Fruit fly (Drosophila melanogaster) whole organism, embryonic: ENCODE measurements around the gene CG7512.

Source experiments
- Antp ChIP-seq: fragments of 200-800 bp; sonication (Bioruptor generic); optimal IDR thresholded peaks from 3 replicates; lab custom pipeline; 2016; ENCODE audit warnings: missing biosample characterization, missing genetic modification characterization
- CG10267 ChIP-seq: fragments of 200-800 bp; sonication (Bioruptor generic); optimal IDR thresholded peaks from 2 replicates; lab custom pipeline; 2018; ENCODE audit warnings: missing biosample characterization, mild to moderate bottlenecking, missing genetic modification characterization, moderate library complexity
- CG10979 ChIP-seq: fragments of 200-800 bp; sonication (Bioruptor generic); optimal IDR thresholded peaks from 2 replicates; lab custom pipeline; 2018; ENCODE audit warnings: missing biosample characterization, mild to moderate bottlenecking, missing genetic modification characterization, moderate library complexity
- CG11093 ChIP-seq: fragments of 200-800 bp; sonication (Bioruptor generic); IDR thresholded peaks from 3 replicates; pipeline ENCODE4 v1.3.6; 2022; ENCODE audit warnings: missing biosample characterization, missing genetic modification characterization
- CG11247 ChIP-seq: fragments of 200-800 bp; sonication (Bioruptor generic); IDR thresholded peaks from 2 replicates; pipeline ENCODE4 v1.3.6; 2022; ENCODE audit warnings: missing biosample characterization, missing genetic modification characterization
- CG11398 ChIP-seq: fragments of 200-800 bp; sonication (Bioruptor generic); optimal IDR thresholded peaks from 2 replicates; lab custom pipeline; 2016; ENCODE audit warnings: missing biosample characterization, missing genetic modification characterization
- CG11696 ChIP-seq: fragments of 200-800 bp; sonication (Bioruptor generic); IDR thresholded peaks from 2 replicates; pipeline ENCODE4 v1.3.6; 2022; ENCODE audit warnings: missing biosample characterization, missing genetic modification characterization
- CG12769 ChIP-seq: fragments of 200-800 bp; sonication (Bioruptor generic); optimal IDR thresholded peaks from 2 replicates; lab custom pipeline; 2019; ENCODE audit warnings: missing biosample characterization, mild to moderate bottlenecking, missing genetic modification characterization, moderate library complexity
- CG13424 ChIP-seq: fragments of 200-800 bp; sonication (Bioruptor generic); optimal IDR thresholded peaks from 2 replicates; lab custom pipeline; 2019; ENCODE audit warnings: missing biosample characterization, mild to moderate bottlenecking, missing genetic modification characterization, moderate library complexity
- CG15269 ChIP-seq: fragments of 200-800 bp; sonication (Bioruptor generic); optimal IDR thresholded peaks from 2 replicates; lab custom pipeline; 2018; ENCODE audit warnings: missing biosample characterization, mild to moderate bottlenecking, missing genetic modification characterization, moderate library complexity
- CG15479 ChIP-seq: fragments of 200-800 bp; sonication (Bioruptor generic); optimal IDR thresholded peaks from 3 replicates; lab custom pipeline; 2019; ENCODE audit warnings: missing biosample characterization, mild to moderate bottlenecking, missing genetic modification characterization, moderate library complexity
- CG15696 ChIP-seq: fragments of 200-800 bp; sonication (Bioruptor generic); optimal IDR thresholded peaks from 2 replicates; lab custom pipeline; 2019; ENCODE audit warnings: missing biosample characterization, mild to moderate bottlenecking, missing genetic modification characterization, moderate library complexity
- CG1602 ChIP-seq: fragments of 200-800 bp; sonication (Bioruptor generic); optimal IDR thresholded peaks from 3 replicates; lab custom pipeline; 2016; ENCODE audit warnings: missing biosample characterization, missing genetic modification characterization
- CG17186 ChIP-seq: fragments of 200-800 bp; sonication (Bioruptor generic); optimal IDR thresholded peaks from 3 replicates; lab custom pipeline; 2017; ENCODE audit warnings: missing biosample characterization, missing genetic modification reagents, missing genetic modification characterization
- CG17802 ChIP-seq: fragments of 200-800 bp; sonication (Bioruptor generic); optimal IDR thresholded peaks from 2 replicates; lab custom pipeline; 2018; ENCODE audit warnings: missing biosample characterization, mild to moderate bottlenecking, missing genetic modification characterization, moderate library complexity
- CG17912 ChIP-seq: fragments of 200-800 bp; sonication (Bioruptor generic); optimal IDR thresholded peaks from 2 replicates; lab custom pipeline; 2018; ENCODE audit warnings: missing biosample characterization, mild to moderate bottlenecking, missing genetic modification characterization
- CG3065 ChIP-seq: fragments of 200-800 bp; sonication (Bioruptor generic); optimal IDR thresholded peaks from 2 replicates; lab custom pipeline; 2016; ENCODE audit warnings: missing biosample characterization, missing genetic modification characterization
- CG33213 ChIP-seq: fragments of 200-800 bp; sonication (Bioruptor generic); optimal IDR thresholded peaks from 3 replicates; lab custom pipeline; 2016; ENCODE audit warnings: missing biosample characterization, missing genetic modification characterization
- CG4282 ChIP-seq: fragments of 200-800 bp; sonication (Bioruptor generic); optimal IDR thresholded peaks from 2 replicates; lab custom pipeline; 2016; ENCODE audit warnings: missing biosample characterization, missing genetic modification characterization
- CG4404 ChIP-seq: fragments of 200-800 bp; sonication (Bioruptor generic); IDR thresholded peaks from 2 replicates; pipeline ENCODE4 v1.3.6; 2022; ENCODE audit warnings: missing biosample characterization, missing genetic modification characterization
- CG6175 ChIP-seq: fragments of 200-800 bp; sonication (Bioruptor generic); IDR thresholded peaks from 3 replicates; pipeline ENCODE4 v1.3.6; 2022; ENCODE audit warnings: missing biosample characterization, missing genetic modification characterization
- D19B ChIP-seq: fragments of 200-800 bp; sonication (Bioruptor generic); optimal IDR thresholded peaks from 2 replicates; lab custom pipeline; 2017; ENCODE audit warnings: missing biosample characterization, mild to moderate bottlenecking, missing genetic modification characterization
- Dip3 ChIP-seq: fragments of 200-800 bp; sonication (Bioruptor generic); optimal IDR thresholded peaks from 3 replicates; lab custom pipeline; 2016; ENCODE audit warnings: missing biosample characterization, missing genetic modification characterization
- Drgx ChIP-seq: fragments of 200-800 bp; sonication (Bioruptor generic); IDR thresholded peaks from 2 replicates; pipeline ENCODE4 v1.3.6; 2022; ENCODE audit warnings: missing biosample characterization, missing genetic modification characterization
- Hr51 ChIP-seq, 2 experiments: fragments of 200-800 bp; sonication (Bioruptor generic); optimal IDR thresholded peaks; 2 replicates in 1 of 2; 3 replicates in 1 of 2; lab custom pipeline; 2016 to 2018; ENCODE audit warnings: missing biosample characterization in 2 of 2, missing genetic modification characterization in 2 of 2, mild to moderate bottlenecking in 1 of 2, moderate library complexity in 1 of 2
- Meics ChIP-seq: fragments of 200-800 bp; sonication (Bioruptor generic); optimal IDR thresholded peaks from 2 replicates; lab custom pipeline; 2017; ENCODE audit warnings: missing biosample characterization, mild to moderate bottlenecking, missing genetic modification characterization
- Myb ChIP-seq: fragments of 200-800 bp; sonication (Bioruptor generic); optimal IDR thresholded peaks from 2 replicates; lab custom pipeline; 2016; ENCODE audit warnings: missing biosample characterization, missing genetic modification characterization
- Rfx ChIP-seq: fragments of 200-800 bp; sonication (Bioruptor generic); IDR thresholded peaks from 2 replicates; pipeline ENCODE4 v1.3.6; 2022; ENCODE audit warnings: missing biosample characterization, missing genetic modification characterization
- Scr ChIP-seq: fragments of 200-800 bp; sonication (Bioruptor generic); IDR thresholded peaks from 2 replicates; pipeline ENCODE4 v1.3.6; 2022; ENCODE audit warnings: missing biosample characterization, missing genetic modification characterization; ENCODE audit not compliant: partially characterized antibody
- Sox100B ChIP-seq: fragments of 200-800 bp; sonication (Bioruptor generic); optimal IDR thresholded peaks from 3 replicates; lab custom pipeline; 2018; ENCODE audit warnings: missing biosample characterization, mild to moderate bottlenecking, missing genetic modification characterization
- bigmax ChIP-seq: fragments of 200-800 bp; sonication (Bioruptor generic); optimal IDR thresholded peaks from 2 replicates; lab custom pipeline; 2018; ENCODE audit warnings: missing biosample characterization, mild to moderate bottlenecking, missing genetic modification characterization
- br ChIP-seq: fragments of >200 bp; optimal IDR thresholded peaks from 2 replicates; lab custom pipeline; 2017
- chinmo ChIP-seq: fragments of 200-800 bp; sonication (Bioruptor generic); IDR thresholded peaks from 4 replicates; pipeline ENCODE4 v1.3.6; 2022; ENCODE audit warnings: missing biosample characterization, missing genetic modification characterization; ENCODE audit not compliant: partially characterized antibody
- croc ChIP-seq: fragments of 200-800 bp; sonication (Bioruptor generic); conservative IDR thresholded peaks from 3 replicates; pipeline ENCODE4 v1.3.6; 2022; ENCODE audit warnings: missing biosample characterization, missing genetic modification characterization
- dimm ChIP-seq: fragments of 200-800 bp; sonication (Bioruptor generic); IDR thresholded peaks from 2 replicates; pipeline ENCODE4 v1.3.6; 2022; ENCODE audit warnings: missing biosample characterization, missing genetic modification characterization
- dmrt11E ChIP-seq: fragments of 200-800 bp; sonication (Bioruptor generic); optimal IDR thresholded peaks from 3 replicates; lab custom pipeline; 2018; ENCODE audit warnings: missing biosample characterization, mild to moderate bottlenecking, missing genetic modification characterization, moderate library complexity
- gcm2 ChIP-seq: fragments of 200-800 bp; sonication (Bioruptor generic); optimal IDR thresholded peaks from 2 replicates; lab custom pipeline; 2016; ENCODE audit warnings: missing biosample characterization, missing genetic modification characterization
- gro ChIP-seq: fragments of 200-800 bp; sonication (Bioruptor generic); optimal IDR thresholded peaks from 2 replicates; lab custom pipeline; 2016; ENCODE audit warnings: missing biosample characterization, missing genetic modification characterization
- hkb ChIP-seq, 2 experiments: fragments of 200-800 bp in 1 of 2; fragments of >200 bp in 1 of 2; sonication (Bioruptor generic) in 1 of 2; IDR thresholded peaks in 1 of 2; optimal IDR thresholded peaks in 1 of 2; 2 replicates each; pipeline versions ENCODE4 v1.3.6 to Lab custom; 2017 to 2022; ENCODE audit warnings: missing biosample characterization in 1 of 2, missing genetic modification characterization in 1 of 2
- luna ChIP-seq: fragments of 200-800 bp; sonication (Bioruptor generic); optimal IDR thresholded peaks from 2 replicates; lab custom pipeline; 2016; ENCODE audit warnings: missing biosample characterization, missing genetic modification characterization
- mirr ChIP-seq: fragments of 200-800 bp; sonication (Bioruptor generic); optimal IDR thresholded peaks from 3 replicates; lab custom pipeline; 2018; ENCODE audit warnings: missing biosample characterization, mild to moderate bottlenecking, missing genetic modification characterization
- onecut ChIP-seq: fragments of 200-800 bp; sonication (Bioruptor generic); IDR thresholded peaks from 2 replicates; pipeline ENCODE4 v1.3.6; 2022; ENCODE audit warnings: missing biosample characterization, missing genetic modification characterization
- pho ChIP-seq: fragments of 200-800 bp; sonication (Bioruptor generic); optimal IDR thresholded peaks from 2 replicates; lab custom pipeline; 2016; ENCODE audit warnings: missing biosample characterization, missing genetic modification characterization
- seq ChIP-seq: fragments of 200-800 bp; sonication (Bioruptor generic); IDR thresholded peaks from 2 replicates; pipeline ENCODE4 v1.3.6; 2022; ENCODE audit warnings: missing biosample characterization, missing genetic modification characterization
- sisA ChIP-seq: fragments of 200-800 bp; sonication (Bioruptor generic); IDR thresholded peaks from 2 replicates; pipeline ENCODE4 v1.3.6; 2022; ENCODE audit warnings: missing biosample characterization, missing genetic modification characterization
- stwl ChIP-seq: fragments of 200-800 bp; sonication (Bioruptor generic); optimal IDR thresholded peaks from 3 replicates; lab custom pipeline; 2018; ENCODE audit warnings: missing biosample characterization, mild to moderate bottlenecking, missing genetic modification characterization, moderate library complexity
- tll ChIP-seq, 2 experiments: fragments of 200-800 bp in 1 of 2; fragments of >200 bp in 1 of 2; sonication (Bioruptor generic) in 1 of 2; optimal IDR thresholded peaks; 2 replicates each; lab custom pipeline; 2017 to 2019; ENCODE audit warnings: missing biosample characterization in 2 of 2, missing genetic modification characterization in 2 of 2, mild to moderate bottlenecking in 1 of 2, moderate library complexity in 1 of 2
- tna ChIP-seq: fragments of 200-800 bp; sonication (Bioruptor generic); IDR thresholded peaks from 2 replicates; pipeline ENCODE4 v1.3.6; 2022; ENCODE audit warnings: missing biosample characterization, missing genetic modification characterization; ENCODE audit not compliant: partially characterized antibody
- zen2 ChIP-seq: fragments of 200-800 bp; sonication (Bioruptor generic); IDR thresholded peaks from 3 replicates; pipeline ENCODE4 v1.3.6; 2022; ENCODE audit warnings: missing biosample characterization, missing genetic modification characterization; ENCODE audit not compliant: partially characterized antibody

The CG7512 gene

dm6 chr3L:11552996-11553671 is 39.6 kb downstream of the CG7512 start (continued):
- TF ChIP-seq tll (GFP tag; optimal IDR thresholded peaks at IDR 0.05; lab: Kevin White, UChicago) (no peak), bigmax (GFP tag; lab: Kevin White, UChicago) (peak; percentile 0), Antp (GFP tag; lab: Kevin White, UChicago) (no peak), br (no peak), CG11093 (GFP tag; lab: Robert Waterston, UW) (no peak), gcm2 (GFP tag; lab: Kevin White, UChicago) (peak; percentile 26), Myb (no peak), D19B (GFP tag; lab: Kevin White, UChicago) (no peak), Meics (GFP tag; lab: Kevin White, UChicago) (no peak), CG15696 (tag; lab: Kevin White, UChicago) (no peak), CG11696 (GFP tag; lab: Robert Waterston, UW) (0 out of 2 replicates have a peak, but pooled peaks have one; percentile 17), CG11247 (GFP tag; lab: Robert Waterston, UW) (peak; percentile 42; the same call in 1 of the 2 replicates), hkb (optimal IDR thresholded peaks at IDR 0.05; lab: Kevin White, UChicago) (no peak), hkb (GFP tag; IDR thresholded peaks at IDR 0.05; lab: Robert Waterston, UW) (no peak; the same call in 1 of the 2 replicates), CG17186 (GFP tag; lab: Kevin White, UChicago) (no peak), gro (GFP tag; lab: Kevin White, UChicago) (no peak), seq (GFP tag; lab: Robert Waterston, UW) (no peak), chinmo (GFP tag; lab: Robert Waterston, UW) (peak; percentile 98), onecut (GFP tag; lab: Robert Waterston, UW) (no peak), CG4282 (GFP tag; lab: Kevin White, UChicago) (peak; percentile 9), stwl (peak; percentile 47), Hr51 (GFP tag; optimal IDR thresholded peaks at IDR 0.05; lab: Kevin White, UChicago) (peak in 1 of 2 experiments; percentile 53), CG3065 (no peak), CG6175 (GFP tag; lab: Robert Waterston, UW) (peak; percentile 97), zen2 (GFP tag; lab: Robert Waterston, UW) (peak; percentile 95), CG13424 (tag; lab: Kevin White, UChicago) (no peak), CG15269 (tag; lab: Kevin White, UChicago) (peak; percentile 49), pho (no peak), Sox100B (no peak), luna (GFP tag; lab: Kevin White, UChicago) (no peak), mirr (GFP tag; lab: Kevin White, UChicago) (peak; percentile 59), croc (GFP tag; lab: Robert Waterston, UW) (no peak), CG17802 (no peak), CG10979 (tag; lab: Kevin White, UChicago) (no peak), CG10267 (tag; lab: Kevin White, UChicago) (peak; percentile 21), CG17912 (GFP tag; lab: Kevin White, UChicago) (peak; percentile 7), CG11398 (no peak), Rfx (peak; percentile 39; the same call in 1 of the 2 replicates), Drgx (GFP tag; lab: Robert Waterston, UW) (peak; percentile 71), Dip3 (GFP tag; lab: Kevin White, UChicago) (no peak), CG12769 (peak; percentile 61), tna (GFP tag; lab: Robert Waterston, UW) (peak; percentile 34; the same call in 1 of the 2 replicates), Scr (GFP tag; lab: Robert Waterston, UW) (peak; percentile 55), CG15479 (peak; percentile 78), sisA (GFP tag; lab: Robert Waterston, UW) (no peak), CG33213 (GFP tag; lab: Kevin White, UChicago) (no peak), CG4404 (GFP tag; lab: Robert Waterston, UW) (no peak), dmrt11E (tag; lab: Kevin White, UChicago) (no peak), CG1602 (GFP tag; lab: Kevin White, UChicago) (no peak), dimm (no peak)
